Worm (Caenorhabditis elegans) whole organism, L4/young adult: ENCODE data around the gene F33C8.2.

ENCODE experiments used
- W03F9.2 ChIP-seq: fragments of 150-350 bp; optimal IDR thresholded peaks from 2 replicates; lab custom pipeline; 2014; ENCODE audit warnings: missing biosample characterization, missing genetic modification characterization
- dao-5 ChIP-seq: sonication (generic microtip); optimal IDR thresholded peaks from 2 replicates; lab custom pipeline; 2016; ENCODE audit warnings: missing genotype, missing genetic modification characterization, moderate library complexity, missing compliant biosample characterization
- him-1 ChIP-seq: sonication (generic microtip); optimal IDR thresholded peaks from 2 replicates; lab custom pipeline; 2016; ENCODE audit warnings: missing genotype, missing genetic modification reagents, missing genetic modification characterization, missing compliant biosample characterization

ce11 chrX:14715459-14715858, 5.7 kb upstream of the F33C8.2 start:
- no peak for TF ChIP-seq him-1 (tag; lab: Kevin White, UChicago)
- no peak for TF ChIP-seq dao-5 (tag; lab: Kevin White, UChicago)
- TF ChIP-seq W03F9.2: no peak
